Worm (Caenorhabditis elegans) whole organism, midembryonic: ENCODE data around the gene M199.8.

ENCODE experiments used
- flt-1 ChIP-seq: fragments of 200-800 bp; sonication (Bioruptor generic); IDR thresholded peaks from 2 replicates; pipeline ENCODE4 v1.3.6; 2022; ENCODE audit warnings: missing genetic modification characterization, missing compliant biosample characterization
- klf-2 ChIP-seq: fragments of 200-800 bp; sonication (Bioruptor generic); conservative IDR thresholded peaks from 2 replicates; pipeline ENCODE4 v1.3.6; 2022; ENCODE audit warnings: missing genetic modification reagents, missing genetic modification characterization, missing compliant biosample characterization
- med-1 ChIP-seq: sonication (generic microtip); optimal IDR thresholded peaks from 2 replicates; lab custom pipeline; 2017; ENCODE audit warnings: missing genetic modification characterization, mild to moderate bottlenecking, missing compliant biosample characterization, antibody characterized with exemption, missing genetic modification reagents; ENCODE audit not compliant: insufficient read depth
- ref-1 ChIP-seq: fragments of 200-800 bp; sonication (Bioruptor generic); conservative IDR thresholded peaks from 2 replicates; pipeline ENCODE4 v1.3.6; 2022; ENCODE audit warnings: missing genetic modification reagents, missing genetic modification characterization, missing compliant biosample characterization
- ztf-23 ChIP-seq: fragments of 200-800 bp; sonication (Bioruptor generic); IDR thresholded peaks from 2 replicates; pipeline ENCODE4 v1.3.6; 2022; ENCODE audit warnings: missing genetic modification reagents, missing genetic modification characterization, missing compliant biosample characterization

DNA sequence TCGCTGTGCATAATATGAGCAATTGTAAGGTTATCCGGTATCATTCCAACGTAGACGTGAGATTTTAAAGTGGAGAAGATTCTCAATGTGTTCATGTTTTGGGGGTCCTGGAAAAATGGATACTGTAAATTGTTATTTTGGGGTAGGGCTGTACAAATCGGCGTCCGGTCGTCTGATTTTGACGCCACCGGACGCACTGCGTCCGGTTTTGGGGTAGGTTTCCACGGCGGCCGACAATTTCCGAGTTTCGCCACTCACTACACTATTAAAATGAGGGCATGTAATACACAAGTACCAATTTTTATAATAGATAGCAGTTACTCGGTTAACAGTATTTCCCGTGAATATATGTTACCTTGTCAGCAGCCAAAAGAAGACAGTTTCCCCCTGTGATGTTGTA lies 34.6 kb upstream of the M199.8 start:
- TF ChIP-seq ref-1 (GFP tag; lab: Robert Waterston, UW), result no peak
- TF ChIP-seq med-1, result no peak
- no peak for TF ChIP-seq klf-2
- no peak for TF ChIP-seq ztf-23 (GFP tag; lab: Robert Waterston, UW)
- TF ChIP-seq flt-1 (GFP tag; lab: Robert Waterston, UW), result no peak
